Fruit fly (Drosophila melanogaster) whole organism, larva: ENCODE data around the gene CG8927.
A peak's percentile ranks its signal among the peaks of the same experiment; 100 is the strongest.

Source experiments
- noc ChIP-seq: fragments of 200-800 bp; sonication (Bioruptor generic); optimal IDR thresholded peaks from 3 replicates; lab custom pipeline; 2019; ENCODE audit warnings: missing biosample characterization, mild to moderate bottlenecking, missing genetic modification characterization, moderate library complexity

The CG8927 gene

dm6 chr3R:16221359-16222299, 40.8 kb downstream of the CG8927 start:
- TF ChIP-seq noc (tag; lab: Kevin White, UChicago) = peak; percentile 64

- peak; percentile 84 for TF ChIP-seq noc (tag; lab: Kevin White, UChicago)
These were observed 41.6 kb downstream of the CG8927 start for dm6 chr3R:16222300-16222903.

- no peak for TF ChIP-seq noc (tag; lab: Kevin White, UChicago)
These were observed 42.6 kb downstream of the CG8927 start for dm6 chr3R:16223252-16224037.

dm6 chr3R:16224415-16225165, 43.8 kb downstream of the CG8927 start:
- peak; percentile 95 for TF ChIP-seq noc (tag; lab: Kevin White, UChicago)

dm6 chr3R:16225351-16225750, 44.5 kb downstream of the CG8927 start, which contains the start of gene tara:
TSS of gene tara (plus strand) at chr3R:16225651.
- TF ChIP-seq noc (tag; lab: Kevin White, UChicago) = no peak

- TF ChIP-seq noc (tag; lab: Kevin White, UChicago) = no peak
These were observed 44.9 kb downstream of the CG8927 start for dm6 chr3R:16225760-16226159.

- TF ChIP-seq noc (tag; lab: Kevin White, UChicago) = no peak
These were observed 46.3 kb downstream of the CG8927 start for dm6 chr3R:16227074-16227473.

dm6 chr3R:16228719-16229704, 48.2 kb downstream of the CG8927 start:
- TF ChIP-seq noc (tag; lab: Kevin White, UChicago) = no peak

- peak; percentile 75 for TF ChIP-seq noc (tag; lab: Kevin White, UChicago)
These were observed 49.4 kb downstream of the CG8927 start for dm6 chr3R:16230080-16230670.

dm6 chr3R:16231385-16232307, 50.8 kb downstream of the CG8927 start:
- peak; percentile 76 for TF ChIP-seq noc (tag; lab: Kevin White, UChicago)

dm6 chr3R:16232569-16232968, 51.7 kb downstream of the CG8927 start:
- no peak for TF ChIP-seq noc (tag; lab: Kevin White, UChicago)

dm6 chr3R:16234298-16234697, 53.5 kb downstream of the CG8927 start:
- TF ChIP-seq noc (tag; lab: Kevin White, UChicago) = no peak
